Worm (Caenorhabditis elegans) whole organism, L3 larva: Measurements from ENCODE around the gene nyn-1.

Source experiments
- R02D3.7 ChIP-seq: fragments of 150-350 bp; optimal IDR thresholded peaks from 2 replicates; lab custom pipeline; 2014; ENCODE audit warnings: missing biosample characterization, missing genetic modification characterization
- ZK546.5 ChIP-seq: sonication (generic microtip); optimal IDR thresholded peaks from 2 replicates; lab custom pipeline; 2017; ENCODE audit warnings: missing biosample characterization, missing genetic modification characterization
- ama-1 ChIP-seq: fragments of 150-350 bp; optimal IDR thresholded peaks from 2 replicates; lab custom pipeline; 2018
- fkh-10 ChIP-seq: sonication (generic microtip); optimal IDR thresholded peaks from 2 replicates; lab custom pipeline; 2017; ENCODE audit warnings: missing biosample characterization, missing genetic modification reagents, missing genetic modification characterization
- fos-1 ChIP-seq: fragments of 150-350 bp; optimal IDR thresholded peaks from 2 replicates; lab custom pipeline; 2014; ENCODE audit warnings: missing biosample characterization, missing genetic modification characterization
- lin-39 ChIP-seq: fragments of 150-350 bp; optimal IDR thresholded peaks from 2 replicates; lab custom pipeline; 2018; ENCODE audit warnings: missing biosample characterization, missing genetic modification reagents, missing genetic modification characterization
- mdl-1 ChIP-seq: fragments of 150-350 bp; optimal IDR thresholded peaks from 2 replicates; lab custom pipeline; 2014; ENCODE audit warnings: missing biosample characterization, missing genetic modification characterization
- nhr-237 ChIP-seq: fragments of 150-350 bp; optimal IDR thresholded peaks from 2 replicates; lab custom pipeline; 2014; ENCODE audit warnings: missing biosample characterization, missing genetic modification characterization
- pqm-1 ChIP-seq: fragments of 150-350 bp; optimal IDR thresholded peaks from 2 replicates; lab custom pipeline; 2017; ENCODE audit warnings: missing biosample characterization, missing genetic modification characterization, inconsistent platforms
- skn-1 ChIP-seq: fragments of 150-350 bp; optimal IDR thresholded peaks from 2 replicates; lab custom pipeline; 2014; ENCODE audit warnings: missing biosample characterization, missing genetic modification characterization
- unc-39 ChIP-seq: sonication (generic microtip); optimal IDR thresholded peaks from 4 replicates; lab custom pipeline; 2017; ENCODE audit warnings: missing biosample characterization, missing genetic modification characterization

- TF ChIP-seq unc-39 (tag; lab: Kevin White, UChicago) (no peak), fkh-10 (no peak), ZK546.5 (tag; lab: Kevin White, UChicago) (no peak), pqm-1 (no peak), skn-1 (tag; lab: Kevin White, UChicago) (no peak), lin-39 (no peak), nhr-237 (tag; lab: Kevin White, UChicago) (no peak), mdl-1 (tag; lab: Kevin White, UChicago) (no peak), R02D3.7 (tag; lab: Kevin White, UChicago) (no peak), fos-1 (tag; lab: Kevin White, UChicago) (no peak), ama-1 (lab: Kevin White, UChicago) (no peak)
Observed at ce11 chrIV:13726630-13727029, 39.8 kb upstream of the nyn-1 start, which contains the start of gene ent-4.
